Worm (Caenorhabditis elegans) whole organism, L4 larva: Measurements from ENCODE around the gene ZK863.1.

Experiments
- D1046.2 ChIP-seq: fragments of 200-800 bp; sonication (Bioruptor generic); IDR thresholded peaks from 2 replicates; pipeline ENCODE4 v1.3.6; 2022; ENCODE audit warnings: missing genetic modification characterization, missing compliant biosample characterization
- F37D6.2 ChIP-seq: sonication (generic microtip); optimal IDR thresholded peaks from 2 replicates; lab custom pipeline; 2016; ENCODE audit warnings: mild to moderate bottlenecking, missing genetic modification characterization, missing compliant biosample characterization
- F44E2.7 ChIP-seq: fragments of 200-800 bp; sonication (Bioruptor generic); IDR thresholded peaks from 2 replicates; pipeline ENCODE4 v2.1.2; 2022; ENCODE audit warnings: missing genetic modification characterization, missing compliant biosample characterization
- F49E8.2 ChIP-seq: sonication (generic microtip); optimal IDR thresholded peaks from 2 replicates; lab custom pipeline; 2016; ENCODE audit warnings: missing compliant biosample characterization, mild to moderate bottlenecking, missing genetic modification characterization, borderline replicate concordance
- R02D3.7 ChIP-seq: fragments of 150-350 bp; sonication (generic microtip); optimal IDR thresholded peaks from 3 replicates; lab custom pipeline; 2014; ENCODE audit warnings: missing biosample characterization, missing genetic modification characterization
- Y48G9A.11 ChIP-seq: fragments of 200-800 bp; sonication (Bioruptor generic); IDR thresholded peaks from 2 replicates; pipeline ENCODE4 v1.3.6; 2022; ENCODE audit warnings: missing genetic modification reagents, missing genetic modification characterization, missing compliant biosample characterization
- Y5F2A.4 ChIP-seq: fragments of 200-800 bp; sonication (Bioruptor generic); optimal IDR thresholded peaks from 2 replicates; lab custom pipeline; 2018; ENCODE audit warnings: mild to moderate bottlenecking, missing genetic modification characterization, missing compliant biosample characterization
- ama-1 ChIP-seq: fragments of 150-350 bp; optimal IDR thresholded peaks from 2 replicates; lab custom pipeline; 2014; ENCODE audit warnings: inconsistent platforms, mixed read lengths
- ceh-20 ChIP-seq: fragments of 200-800 bp; sonication (Bioruptor generic); IDR thresholded peaks from 2 replicates; pipeline ENCODE4 v1.3.6; 2022; ENCODE audit warnings: missing genetic modification reagents, missing genetic modification characterization, missing compliant biosample characterization
- ceh-28 ChIP-seq: fragments of 150-350 bp; optimal IDR thresholded peaks from 2 replicates; lab custom pipeline; 2014; ENCODE audit warnings: missing biosample characterization, missing genetic modification reagents, missing genetic modification characterization
- ceh-62 ChIP-seq: sonication (generic microtip); optimal IDR thresholded peaks from 2 replicates; lab custom pipeline; 2017; ENCODE audit warnings: missing biosample characterization, missing genetic modification characterization
- ceh-82 ChIP-seq: sonication (generic microtip); optimal IDR thresholded peaks from 2 replicates; lab custom pipeline; 2017; ENCODE audit warnings: missing biosample characterization, missing genetic modification characterization
- daf-16 ChIP-seq, 3 experiments: sonication (generic microtip); optimal IDR thresholded peaks; 2 replicates each; lab custom pipeline; 2016 to 2017; ENCODE audit warnings: missing genetic modification characterization in 3 of 3, missing genetic modification reagents in 3 of 3, mild to moderate bottlenecking in 2 of 3, missing compliant biosample characterization in 2 of 3, missing biosample characterization in 1 of 3, moderate library complexity in 1 of 3
- dmd-6 ChIP-seq: fragments of 200-800 bp; sonication (Bioruptor generic); IDR thresholded peaks from 2 replicates; pipeline ENCODE4 v1.3.6; 2022; ENCODE audit warnings: missing genetic modification reagents, missing genetic modification characterization, missing compliant biosample characterization
- duxl-1 ChIP-seq: sonication (generic microtip); optimal IDR thresholded peaks from 2 replicates; lab custom pipeline; 2016; ENCODE audit warnings: mild to moderate bottlenecking, missing genetic modification characterization, moderate library complexity, missing compliant biosample characterization; ENCODE audit not compliant: poor library complexity
- egl-27 ChIP-seq: sonication (generic microtip); optimal IDR thresholded peaks from 3 replicates; lab custom pipeline; 2017; ENCODE audit warnings: missing biosample characterization, missing genetic modification reagents, missing genetic modification characterization
- fos-1 ChIP-seq: fragments of 150-350 bp; optimal IDR thresholded peaks from 2 replicates; lab custom pipeline; 2014; ENCODE audit warnings: missing biosample characterization, missing genetic modification characterization
- hif-1 ChIP-seq, 2 experiments: sonication (generic microtip); optimal IDR thresholded peaks; 2 replicates each; lab custom pipeline; 2016 to 2017; ENCODE audit warnings: missing compliant biosample characterization in 2 of 2, missing genetic modification characterization in 2 of 2, missing genetic modification reagents in 2 of 2, missing genotype in 2 of 2, mild to moderate bottlenecking in 1 of 2
- hlh-30 ChIP-seq: sonication (generic microtip); optimal IDR thresholded peaks from 2 replicates; lab custom pipeline; 2017; ENCODE audit warnings: antibody characterized with exemption, mild to moderate bottlenecking, missing genetic modification characterization, missing compliant biosample characterization; ENCODE audit not compliant: insufficient read depth
- lin-29 ChIP-seq: fragments of 200-800 bp; sonication (Bioruptor generic); IDR thresholded peaks from 2 replicates; pipeline ENCODE4 v1.3.6; 2022; ENCODE audit warnings: missing genetic modification reagents, missing genetic modification characterization, missing compliant biosample characterization
- mdl-1 ChIP-seq, 2 experiments: fragments of 150-350 bp in 1 of 2; sonication (generic microtip) in 1 of 2; optimal IDR thresholded peaks; 2 replicates each; lab custom pipeline; 2014 to 2017; ENCODE audit warnings: missing biosample characterization in 2 of 2, missing genetic modification characterization in 2 of 2
- mep-1 ChIP-seq: fragments of 150-350 bp; sonication (generic microtip); optimal IDR thresholded peaks from 3 replicates; lab custom pipeline; 2014; ENCODE audit warnings: missing biosample characterization, missing genetic modification characterization
- mxl-2 ChIP-seq: fragments of 200-800 bp; sonication (Bioruptor generic); conservative IDR thresholded peaks from 2 replicates; pipeline ENCODE4 v1.3.6; 2022; ENCODE audit warnings: missing genetic modification reagents, missing genetic modification characterization, missing compliant biosample characterization
- mxl-3 ChIP-seq: fragments of 200-800 bp; sonication (Bioruptor generic); optimal IDR thresholded peaks from 2 replicates; lab custom pipeline; 2018; ENCODE audit warnings: mild to moderate bottlenecking, missing genetic modification characterization, missing compliant biosample characterization
- nhr-10 ChIP-seq: fragments of 150-350 bp; optimal IDR thresholded peaks from 2 replicates; lab custom pipeline; 2014; ENCODE audit warnings: missing biosample characterization, missing genetic modification characterization
- nhr-102 ChIP-seq: sonication (generic microtip); optimal IDR thresholded peaks from 2 replicates; lab custom pipeline; 2016; ENCODE audit warnings: mild to moderate bottlenecking, missing genetic modification characterization, moderate library complexity, missing compliant biosample characterization
- nhr-41 ChIP-seq: fragments of 200-800 bp; sonication (Bioruptor generic); IDR thresholded peaks from 2 replicates; pipeline ENCODE4 v1.3.6; 2022; ENCODE audit warnings: missing genetic modification reagents, missing genetic modification characterization, missing compliant biosample characterization
- nhr-42 ChIP-seq: fragments of 200-800 bp; sonication (Bioruptor generic); IDR thresholded peaks from 2 replicates; pipeline ENCODE4 v1.3.6; 2022; ENCODE audit warnings: missing genetic modification characterization, missing compliant biosample characterization
- nhr-48 ChIP-seq: sonication (generic microtip); optimal IDR thresholded peaks from 2 replicates; lab custom pipeline; 2016; ENCODE audit warnings: mild to moderate bottlenecking, missing genetic modification characterization, missing compliant biosample characterization
- nhr-6 ChIP-seq: fragments of 150-350 bp; optimal IDR thresholded peaks from 2 replicates; lab custom pipeline; 2014; ENCODE audit warnings: missing biosample characterization, missing genetic modification characterization
- set-16 ChIP-seq: fragments of 200-800 bp; sonication (Bioruptor generic); IDR thresholded peaks from 2 replicates; pipeline ENCODE4 v1.3.6; 2022; ENCODE audit warnings: missing genetic modification reagents, missing genetic modification characterization, missing compliant biosample characterization
- snpc-1.2 ChIP-seq: fragments of 200-800 bp; sonication (Bioruptor generic); IDR thresholded peaks from 2 replicates; pipeline ENCODE4 v1.3.6; 2022; ENCODE audit warnings: missing genetic modification reagents, missing genetic modification characterization, missing compliant biosample characterization
- snpc-4 ChIP-seq: fragments of 150-350 bp; optimal IDR thresholded peaks from 2 replicates; lab custom pipeline; 2014; ENCODE audit warnings: missing biosample characterization, missing genetic modification characterization
- spr-3 ChIP-seq: fragments of 200-800 bp; sonication (Bioruptor generic); optimal IDR thresholded peaks from 2 replicates; lab custom pipeline; 2018; ENCODE audit warnings: mild to moderate bottlenecking, missing genetic modification characterization, missing compliant biosample characterization
- tra-1 ChIP-seq: fragments of 200-800 bp; sonication (Bioruptor generic); IDR thresholded peaks from 2 replicates; pipeline ENCODE4 v1.3.6; 2022; ENCODE audit warnings: missing genetic modification reagents, missing genetic modification characterization, missing compliant biosample characterization
- unc-130 ChIP-seq: sonication (generic microtip); optimal IDR thresholded peaks from 2 replicates; lab custom pipeline; 2016; ENCODE audit warnings: missing genetic modification reagents, missing genetic modification characterization, missing compliant biosample characterization
- unc-39 ChIP-seq: sonication (generic microtip); optimal IDR thresholded peaks from 2 replicates; lab custom pipeline; 2017; ENCODE audit warnings: missing biosample characterization, missing genetic modification characterization
- vab-7 ChIP-seq: fragments of 200-800 bp; sonication (Bioruptor generic); IDR thresholded peaks from 2 replicates; pipeline ENCODE4 v1.3.6; 2022; ENCODE audit warnings: missing genetic modification reagents, missing genetic modification characterization, missing compliant biosample characterization
- zfp-2 ChIP-seq: sonication (generic microtip); optimal IDR thresholded peaks from 2 replicates; lab custom pipeline; 2016; ENCODE audit warnings: mild to moderate bottlenecking, missing genetic modification characterization, missing compliant biosample characterization
- zip-2 ChIP-seq: fragments of 150-350 bp; optimal IDR thresholded peaks from 2 replicates; lab custom pipeline; 2014; ENCODE audit warnings: missing biosample characterization, missing genetic modification characterization

Gene ZK863.1

ce11 chrV:12167031-12167430 lies 3.0 kb downstream of the ZK863.1 start:
- TF ChIP-seq tra-1 (no peak), set-16 (GFP tag; lab: Robert Waterston, UW) (peak; percentile 97)

ce11 chrV:12162906-12163305 lies 7.1 kb downstream of the ZK863.1 start, which contains the start of gene srj-4:
srj-4 (plus strand) TSS chrV:12163206.
- TF ChIP-seq D1046.2 (no peak), ceh-28 (tag; lab: Kevin White, UChicago) (no peak), duxl-1 (tag; lab: Kevin White, UChicago) (no peak), unc-39 (no peak), vab-7 (GFP tag; lab: Robert Waterston, UW) (no peak), zfp-2 (tag; lab: Kevin White, UChicago) (no peak)

- no peak for TF ChIP-seq snpc-4 (tag; lab: Kevin White, UChicago)
- no peak for TF ChIP-seq spr-3 (GFP tag; lab: Kevin White, UChicago)
- TF ChIP-seq mdl-1 (tag; optimal IDR thresholded peaks at IDR 0.05; lab: Kevin White, UChicago), result no peak
- TF ChIP-seq nhr-48 (tag; lab: Kevin White, UChicago), result no peak
- no peak for TF ChIP-seq F49E8.2 (tag; lab: Kevin White, UChicago)
- no peak for TF ChIP-seq snpc-1.2 (GFP tag; lab: Robert Waterston, UW)
- TF ChIP-seq egl-27, result no peak
- no peak for TF ChIP-seq lin-29 (GFP tag; lab: Robert Waterston, UW)
- no peak for TF ChIP-seq F44E2.7 (GFP tag; lab: Robert Waterston, UW)
- no peak for TF ChIP-seq vab-7 (GFP tag; lab: Robert Waterston, UW)
These were observed 7.8 kb downstream of the ZK863.1 start, which contains the start of gene C27A7.5 for ce11 chrV:12162220-12162619. C27A7.5 (minus strand) TSS chrV:12162320.

- no peak for TF ChIP-seq snpc-1.2 (GFP tag; lab: Robert Waterston, UW)
- TF ChIP-seq ceh-62 (tag; lab: Kevin White, UChicago), result no peak
- no peak for TF ChIP-seq ama-1 (lab: Kevin White, UChicago)
- TF ChIP-seq hlh-30 (tag; lab: Kevin White, UChicago), result no peak
- no peak for TF ChIP-seq lin-29 (GFP tag; lab: Robert Waterston, UW)
These were observed 8.9 kb downstream of the ZK863.1 start for ce11 chrV:12161157-12161556.

- TF ChIP-seq hlh-30 (tag; lab: Kevin White, UChicago), result no peak
- TF ChIP-seq fos-1 (tag; lab: Kevin White, UChicago), result no peak
- TF ChIP-seq hif-1 (tag; optimal IDR thresholded peaks at IDR 0.05; lab: Kevin White, UChicago), result no peak
- no peak for TF ChIP-seq lin-29 (GFP tag; lab: Robert Waterston, UW)
- no peak for TF ChIP-seq Y5F2A.4 (GFP tag; lab: Kevin White, UChicago)
- TF ChIP-seq Y48G9A.11, result no peak
- TF ChIP-seq nhr-42 (GFP tag; lab: Robert Waterston, UW), result no peak
These were observed 10.0 kb downstream of the ZK863.1 start for ce11 chrV:12159975-12160374.

ce11 chrV:12158377-12158776 lies 11.6 kb downstream of the ZK863.1 start:
- no peak for TF ChIP-seq mep-1 (tag; lab: Kevin White, UChicago)
- TF ChIP-seq nhr-102 (tag; lab: Kevin White, UChicago), result no peak
- TF ChIP-seq dmd-6 (GFP tag; lab: Robert Waterston, UW), result peak; percentile 28; the same call in 1 of the 2 replicates
- TF ChIP-seq R02D3.7 (tag; lab: Kevin White, UChicago), result no peak
- TF ChIP-seq nhr-42 (GFP tag; lab: Robert Waterston, UW), result no peak
- TF ChIP-seq lin-29 (GFP tag; lab: Robert Waterston, UW), result no peak
- no peak for TF ChIP-seq ama-1 (lab: Kevin White, UChicago)
- TF ChIP-seq ceh-20, result peak; percentile 12; the same call in 1 of the 2 replicates
- no peak for TF ChIP-seq nhr-10
- TF ChIP-seq unc-130, result no peak
- TF ChIP-seq mxl-3, result peak; percentile 46
- TF ChIP-seq ceh-82, result no peak
- no peak for TF ChIP-seq F37D6.2 (tag; lab: Kevin White, UChicago)
- no peak for TF ChIP-seq snpc-4 (tag; lab: Kevin White, UChicago)
- no peak for TF ChIP-seq daf-16 (GFP tag; optimal IDR thresholded peaks at IDR 0.05; lab: Kevin White, UChicago)
- no peak for TF ChIP-seq daf-16 (tag; optimal IDR thresholded peaks at IDR 0.05; lab: Kevin White, UChicago)
- peak; percentile 75 for TF ChIP-seq nhr-48 (tag; lab: Kevin White, UChicago)
- TF ChIP-seq nhr-6, result peak; percentile 4
- no peak for TF ChIP-seq nhr-41 (GFP tag; lab: Robert Waterston, UW)
- TF ChIP-seq mxl-2, result no peak
- TF ChIP-seq zip-2 (tag; lab: Kevin White, UChicago), result no peak
